Worm (Caenorhabditis elegans): ENCODE measurements around the gene clp-6.

Gene clp-6

DNA sequence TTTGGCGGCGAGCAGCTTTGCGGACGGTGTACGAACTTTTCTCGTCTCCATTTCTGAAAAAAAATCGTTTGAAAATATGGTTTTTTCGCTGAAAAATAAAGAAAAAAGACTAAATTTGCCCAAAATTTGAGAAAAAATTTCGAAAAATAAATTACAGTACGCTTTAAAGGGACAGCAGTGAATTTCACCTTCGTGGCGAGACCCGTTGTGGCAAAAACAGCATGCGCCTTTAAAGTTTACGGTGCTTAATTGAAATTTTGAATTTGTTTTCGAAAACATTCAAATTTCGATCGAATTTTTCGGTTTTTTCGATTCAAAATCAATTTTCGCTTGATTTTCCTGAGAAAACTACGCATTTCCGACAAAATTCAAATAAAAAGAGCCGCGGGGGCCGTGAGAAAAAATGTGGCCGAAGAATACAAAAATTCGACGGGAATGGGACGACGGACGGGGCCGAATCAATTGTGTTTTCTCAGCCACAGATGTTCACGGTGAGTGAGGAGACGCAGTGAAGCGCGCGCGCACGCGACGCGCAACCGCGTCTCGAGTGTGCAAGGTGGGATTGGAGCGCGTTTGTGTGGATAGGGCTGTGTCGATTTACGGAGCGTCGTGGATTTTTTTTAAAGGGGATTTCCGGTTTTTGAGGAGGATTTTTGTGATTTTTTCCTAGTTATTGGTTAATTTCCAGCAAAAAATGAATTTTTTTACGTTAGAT is 14.9 kb downstream of the clp-6 start, which contains the start of gene Y77E11A.7 (continued):
- TF ChIP-seq aptf-2 (GFP tag; conservative IDR thresholded peaks at IDR 0.05) (no peak), unc-130 (GFP tag; optimal IDR thresholded peaks at IDR 0.05) (no peak), egl-44 (GFP tag; IDR thresholded peaks at IDR 0.05) (no peak), gei-17 (GFP tag; optimal IDR thresholded peaks at IDR 0.05) (peak; percentile 4), Y56A3A.18 (GFP tag; IDR thresholded peaks at IDR 0.05) (no peak), lin-26 (GFP tag; IDR thresholded peaks at IDR 0.05) (0 out of 2 replicates have a peak, but pooled peaks have one; percentile 29), atf-7 (tag; optimal IDR thresholded peaks at IDR 0.05) (no peak), akir-1 (GFP tag; optimal IDR thresholded peaks at IDR 0.05) (no peak), let-526 (GFP tag; IDR thresholded peaks at IDR 0.05) (no peak), F22D6.2 (tag; optimal IDR thresholded peaks at IDR 0.05) (no peak), hmg-20 (GFP tag; IDR thresholded peaks at IDR 0.05) (no peak), let-607 (tag; optimal IDR thresholded peaks at IDR 0.05) (peak; percentile 17 to 38), ceh-91 (GFP tag; IDR thresholded peaks at IDR 0.05) (peak; percentile 69; the same call in 1 of the 2 replicates), ztf-26 (tag; optimal IDR thresholded peaks at IDR 0.05) (no peak), somi-1 (GFP tag; optimal IDR thresholded peaks at IDR 0.05) (no peak), dox-1 (GFP tag; IDR thresholded peaks at IDR 0.05) (peak; percentile 94), Y79H2A.3 (GFP tag; conservative IDR thresholded peaks at IDR 0.05) (no peak), repo-1 (tag; optimal IDR thresholded peaks at IDR 0.05) (no peak), bed-2 (GFP tag; IDR thresholded peaks at IDR 0.05) (0 out of 2 replicates have a peak, but pooled peaks have one; percentile 34), snpc-1.1 (tag; optimal IDR thresholded peaks at IDR 0.05; ENCODE audit: insufficient read depth) (no peak), nfya-2 (GFP tag; IDR thresholded peaks at IDR 0.05) (no peak), efl-1 (GFP tag; optimal IDR thresholded peaks at IDR 0.05) (no peak), ceh-100 (GFP tag; IDR thresholded peaks at IDR 0.05) (no peak), nhr-80 (tag; optimal IDR thresholded peaks at IDR 0.05) (peak; percentile 86), ZK185.1 (tag; optimal IDR thresholded peaks at IDR 0.05; ENCODE audit: poor library complexity, severe bottlenecking) (no peak), attf-6 (GFP tag; IDR thresholded peaks at IDR 0.05) (no peak), aptf-3 (GFP tag; IDR thresholded peaks at IDR 0.05) (no peak), Y67H2A.10 (GFP tag; conservative IDR thresholded peaks at IDR 0.05) (peak; percentile 61), tbx-9 (tag; optimal IDR thresholded peaks at IDR 0.05; ENCODE audit: borderline replicate concordance) (no peak), madf-10 (tag; optimal IDR thresholded peaks at IDR 0.05) (peak; percentile 77), B0035.1 (tag; optimal IDR thresholded peaks at IDR 0.05) (no peak), ceh-58 (GFP tag; IDR thresholded peaks at IDR 0.05) (no peak), nhr-179 (tag; optimal IDR thresholded peaks at IDR 0.05) (no peak), K11D2.4 (GFP tag; IDR thresholded peaks at IDR 0.05) (peak; percentile 61; the same call in 1 of the 2 replicates), egrh-3 (GFP tag; IDR thresholded peaks at IDR 0.05) (peak; percentile 66), lin-40 (tag; optimal IDR thresholded peaks at IDR 0.05) (peak; percentile 74), athp-1 (tag; optimal IDR thresholded peaks at IDR 0.05) (peak; percentile 26), F49E8.2 (tag; optimal IDR thresholded peaks at IDR 0.05; ENCODE audit: insufficient read depth) (peak; percentile 53), hlh-12 (tag; optimal IDR thresholded peaks at IDR 0.05) (no peak), lag-1 (GFP tag; IDR thresholded peaks at IDR 0.05) (no peak), nfyb-1 (GFP tag; IDR thresholded peaks at IDR 0.05) (peak; percentile 67; the same call in 1 of the 2 replicates), ztf-25 (GFP tag; IDR thresholded peaks at IDR 0.05) (0 out of 2 replicates have a peak, but pooled peaks have one; percentile 40), fkh-3 (tag; optimal IDR thresholded peaks at IDR 0.05) (no peak), nhr-90 (tag; optimal IDR thresholded peaks at IDR 0.05) (no peak), snpc-3.4 (tag; optimal IDR thresholded peaks at IDR 0.05) (peak; percentile 14), cebp-1 (GFP tag; IDR thresholded peaks at IDR 0.05) (no peak), cebp-1 (tag; optimal IDR thresholded peaks at IDR 0.05) (peak; percentile 80)
